Fruit fly (Drosophila melanogaster) whole organism, embryonic: ENCODE measurements around the gene TwdlV.

Experiments
- ATbp ChIP-seq: fragments of 200-800 bp; sonication (Bioruptor generic); optimal IDR thresholded peaks from 2 replicates; lab custom pipeline; 2017; ENCODE audit warnings: missing biosample characterization, mild to moderate bottlenecking, missing genetic modification characterization, missing genetic modification reagents
- Atf3 ChIP-seq: fragments of 200-800 bp; sonication (Bioruptor generic); optimal IDR thresholded peaks from 3 replicates; lab custom pipeline; 2016; ENCODE audit warnings: missing biosample characterization, missing genetic modification characterization
- CG10209 ChIP-seq: fragments of 200-800 bp; sonication (Bioruptor generic); optimal IDR thresholded peaks from 3 replicates; lab custom pipeline; 2017; ENCODE audit warnings: missing biosample characterization, mild to moderate bottlenecking, missing genetic modification characterization, missing genetic modification reagents
- CG10274 ChIP-seq: fragments of 200-800 bp; sonication (Bioruptor generic); optimal IDR thresholded peaks from 3 replicates; lab custom pipeline; 2017; ENCODE audit warnings: missing biosample characterization, mild to moderate bottlenecking, missing genetic modification characterization
- CG10431 ChIP-seq: fragments of 200-800 bp; sonication (Bioruptor generic); optimal IDR thresholded peaks from 3 replicates; lab custom pipeline; 2018; ENCODE audit warnings: missing biosample characterization, mild to moderate bottlenecking, missing genetic modification characterization
- CG11504 ChIP-seq: fragments of 200-800 bp; sonication (Bioruptor generic); optimal IDR thresholded peaks from 3 replicates; lab custom pipeline; 2019; ENCODE audit warnings: missing biosample characterization, mild to moderate bottlenecking, missing genetic modification characterization, moderate library complexity
- CG11723 ChIP-seq: fragments of 200-800 bp; sonication (Bioruptor generic); optimal IDR thresholded peaks from 2 replicates; lab custom pipeline; 2017; ENCODE audit warnings: missing biosample characterization, mild to moderate bottlenecking, missing genetic modification characterization
- CG12299 ChIP-seq: fragments of 200-800 bp; sonication (Bioruptor generic); optimal IDR thresholded peaks from 2 replicates; lab custom pipeline; 2018; ENCODE audit warnings: missing biosample characterization, mild to moderate bottlenecking, missing genetic modification characterization
- CG13296 ChIP-seq: fragments of 200-800 bp; sonication (Bioruptor generic); optimal IDR thresholded peaks from 3 replicates; lab custom pipeline; 2018; ENCODE audit warnings: missing biosample characterization, mild to moderate bottlenecking, missing genetic modification characterization
- CG14710 ChIP-seq: fragments of 200-800 bp; sonication (Bioruptor generic); optimal IDR thresholded peaks from 3 replicates; lab custom pipeline; 2019; ENCODE audit warnings: missing biosample characterization, mild to moderate bottlenecking, missing genetic modification characterization, moderate library complexity
- CG14965 ChIP-seq: fragments of 200-800 bp; sonication (Bioruptor generic); optimal IDR thresholded peaks from 2 replicates; lab custom pipeline; 2016; ENCODE audit warnings: missing biosample characterization, missing genetic modification characterization, borderline replicate concordance
- CG17612 ChIP-seq: fragments of 200-800 bp; sonication (Bioruptor generic); IDR thresholded peaks from 2 replicates; pipeline ENCODE4 v1.3.6; 2022; ENCODE audit warnings: missing biosample characterization, missing genetic modification characterization
- CG18599 ChIP-seq: fragments of 200-800 bp; sonication (Bioruptor generic); optimal IDR thresholded peaks from 3 replicates; lab custom pipeline; 2017; ENCODE audit warnings: missing biosample characterization, missing genetic modification characterization, mild to moderate bottlenecking, moderate library complexity, missing genetic modification reagents
- CG18619 ChIP-seq: fragments of 200-800 bp; sonication (Bioruptor generic); optimal IDR thresholded peaks from 3 replicates; lab custom pipeline; 2017; ENCODE audit warnings: missing biosample characterization, mild to moderate bottlenecking, missing genetic modification characterization
- CG31224 ChIP-seq: fragments of 200-800 bp; sonication (Bioruptor generic); IDR thresholded peaks from 2 replicates; pipeline ENCODE4 v1.3.6; 2022; ENCODE audit warnings: missing biosample characterization, missing genetic modification characterization
- CG32772 ChIP-seq: fragments of 200-800 bp; sonication (Bioruptor generic); IDR thresholded peaks from 2 replicates; pipeline ENCODE4 v1.3.6; 2022; ENCODE audit warnings: missing biosample characterization, missing genetic modification characterization
- CG5180 ChIP-seq: fragments of 200-800 bp; sonication (Bioruptor generic); optimal IDR thresholded peaks from 3 replicates; lab custom pipeline; 2017; ENCODE audit warnings: missing biosample characterization, missing genetic modification characterization, mild to moderate bottlenecking, moderate library complexity, missing genetic modification reagents
- CG6175 ChIP-seq: fragments of 200-800 bp; sonication (Bioruptor generic); IDR thresholded peaks from 3 replicates; pipeline ENCODE4 v1.3.6; 2022; ENCODE audit warnings: missing biosample characterization, missing genetic modification characterization
- CG7839 ChIP-seq: fragments of 200-800 bp; sonication (Bioruptor generic); optimal IDR thresholded peaks from 3 replicates; lab custom pipeline; 2018; ENCODE audit warnings: missing biosample characterization, mild to moderate bottlenecking, missing genetic modification characterization, moderate library complexity
- Dek ChIP-seq: fragments of 200-800 bp; sonication (Bioruptor generic); optimal IDR thresholded peaks from 3 replicates; lab custom pipeline; 2019; ENCODE audit warnings: missing biosample characterization, mild to moderate bottlenecking, missing genetic modification characterization, moderate library complexity
- Doc3 ChIP-seq: fragments of 200-800 bp; sonication (Bioruptor generic); IDR thresholded peaks from 3 replicates; pipeline ENCODE4 v1.3.6; 2022; ENCODE audit warnings: missing biosample characterization, missing genetic modification characterization; ENCODE audit not compliant: partially characterized antibody
- Ets65A ChIP-seq: fragments of 200-800 bp; sonication (Bioruptor generic); peaks from one replicate; lab custom pipeline; 2016; ENCODE audit warnings: missing biosample characterization, missing genetic modification characterization
- Fer1 ChIP-seq: fragments of 200-800 bp; sonication (Bioruptor generic); optimal IDR thresholded peaks from 2 replicates; lab custom pipeline; 2017; ENCODE audit warnings: missing biosample characterization, mild to moderate bottlenecking, missing genetic modification characterization
- Fer2 ChIP-seq: fragments of 200-800 bp; sonication (Bioruptor generic); optimal IDR thresholded peaks from 2 replicates; lab custom pipeline; 2018; ENCODE audit warnings: missing biosample characterization, mild to moderate bottlenecking, missing genetic modification characterization, moderate library complexity
- Fer3 ChIP-seq: fragments of 200-800 bp; sonication (Bioruptor generic); optimal IDR thresholded peaks from 2 replicates; lab custom pipeline; 2018; ENCODE audit warnings: missing biosample characterization, mild to moderate bottlenecking, missing genetic modification characterization, moderate library complexity
- HLHmδ ChIP-seq: fragments of 200-800 bp; sonication (Bioruptor generic); optimal IDR thresholded peaks from 2 replicates; lab custom pipeline; 2018; ENCODE audit warnings: missing biosample characterization, mild to moderate bottlenecking, missing genetic modification characterization, moderate library complexity
- Hsf ChIP-seq: fragments of 200-800 bp; sonication (Bioruptor generic); optimal IDR thresholded peaks from 3 replicates; lab custom pipeline; 2016; ENCODE audit warnings: missing biosample characterization, missing genetic modification characterization
- Rfx ChIP-seq: fragments of 200-800 bp; sonication (Bioruptor generic); IDR thresholded peaks from 2 replicates; pipeline ENCODE4 v1.3.6; 2022; ENCODE audit warnings: missing biosample characterization, missing genetic modification characterization
- Sry-β ChIP-seq: fragments of 200-800 bp; sonication (Bioruptor generic); optimal IDR thresholded peaks from 2 replicates; lab custom pipeline; 2018; ENCODE audit warnings: missing biosample characterization, mild to moderate bottlenecking, missing genetic modification characterization, moderate library complexity
- ac ChIP-seq: fragments of 200-800 bp; sonication (Bioruptor generic); optimal IDR thresholded peaks from 3 replicates; lab custom pipeline; 2017; ENCODE audit warnings: missing biosample characterization, mild to moderate bottlenecking, missing genetic modification characterization
- ash1 ChIP-seq: fragments of 200-800 bp; sonication (Bioruptor generic); optimal IDR thresholded peaks from 2 replicates; lab custom pipeline; 2018; ENCODE audit warnings: missing biosample characterization, mild to moderate bottlenecking, missing genetic modification characterization
- ato ChIP-seq: fragments of 200-800 bp; sonication (Bioruptor generic); IDR thresholded peaks from 2 replicates; pipeline ENCODE4 v1.3.6; 2022; ENCODE audit warnings: missing biosample characterization, missing genetic modification characterization; ENCODE audit not compliant: partially characterized antibody
- bsh ChIP-seq, 2 experiments: fragments of 200-800 bp; sonication (Bioruptor generic); optimal IDR thresholded peaks; 2 replicates each; lab custom pipeline; 2017 to 2018; ENCODE audit warnings: mild to moderate bottlenecking in 2 of 2, missing biosample characterization in 2 of 2, missing genetic modification characterization in 2 of 2, moderate library complexity in 1 of 2
- ci ChIP-seq: fragments of 200-800 bp; sonication (Bioruptor generic); IDR thresholded peaks from 3 replicates; pipeline ENCODE4 v1.3.6; 2022; ENCODE audit warnings: missing biosample characterization, missing genetic modification characterization
- cwo ChIP-seq: fragments of 200-800 bp; sonication (Bioruptor generic); optimal IDR thresholded peaks from 3 replicates; lab custom pipeline; 2017; ENCODE audit warnings: missing biosample characterization, missing genetic modification characterization, mild to moderate bottlenecking, moderate library complexity, missing genetic modification reagents
- ems ChIP-seq: fragments of 200-800 bp; sonication (Bioruptor generic); optimal IDR thresholded peaks from 3 replicates; lab custom pipeline; 2016; ENCODE audit warnings: missing biosample characterization, missing genetic modification characterization
- esg ChIP-seq: fragments of 200-800 bp; sonication (Bioruptor generic); conservative IDR thresholded peaks from 2 replicates; pipeline ENCODE4 v1.3.6; 2022; ENCODE audit warnings: missing biosample characterization, missing genetic modification characterization
- eyg ChIP-seq: fragments of 200-800 bp; sonication (Bioruptor generic); optimal IDR thresholded peaks from 3 replicates; lab custom pipeline; 2016; ENCODE audit warnings: missing biosample characterization, missing genetic modification characterization
- gfzf ChIP-seq: fragments of 200-800 bp; sonication (Bioruptor generic); optimal IDR thresholded peaks from 2 replicates; lab custom pipeline; 2016; ENCODE audit warnings: missing biosample characterization, mild to moderate bottlenecking, missing genetic modification characterization, moderate library complexity
- hbn ChIP-seq: fragments of 200-800 bp; sonication (Bioruptor generic); IDR thresholded peaks from 2 replicates; pipeline ENCODE4 v1.3.6; 2022; ENCODE audit warnings: missing biosample characterization, missing genetic modification characterization; ENCODE audit not compliant: partially characterized antibody
- pros ChIP-seq: fragments of 200-800 bp; sonication (Bioruptor generic); optimal IDR thresholded peaks from 3 replicates; lab custom pipeline; 2019; ENCODE audit warnings: missing biosample characterization, mild to moderate bottlenecking, missing genetic modification characterization, moderate library complexity
- sisA ChIP-seq: fragments of 200-800 bp; sonication (Bioruptor generic); IDR thresholded peaks from 2 replicates; pipeline ENCODE4 v1.3.6; 2022; ENCODE audit warnings: missing biosample characterization, missing genetic modification characterization
- ttk ChIP-seq: fragments of 200-800 bp; sonication (Bioruptor generic); IDR thresholded peaks from 2 replicates; pipeline ENCODE4 v2.1.2; 2022; ENCODE audit warnings: missing biosample characterization, missing genetic modification characterization
- tup ChIP-seq: fragments of 200-800 bp; sonication (Bioruptor generic); optimal IDR thresholded peaks from 2 replicates; lab custom pipeline; 2016; ENCODE audit warnings: missing biosample characterization, mild to moderate bottlenecking, missing genetic modification characterization, moderate library complexity
- unc-4 ChIP-seq: fragments of 200-800 bp; sonication (Bioruptor generic); IDR thresholded peaks from 2 replicates; pipeline ENCODE4 v1.3.6; 2022; ENCODE audit warnings: missing biosample characterization, missing genetic modification characterization; ENCODE audit not compliant: partially characterized antibody
- vfl ChIP-seq: fragments of 200-800 bp; sonication (Bioruptor generic); optimal IDR thresholded peaks from 2 replicates; lab custom pipeline; 2016; ENCODE audit warnings: missing biosample characterization, missing genetic modification characterization
- zfh2 ChIP-seq: fragments of 200-800 bp; sonication (Bioruptor generic); optimal IDR thresholded peaks from 2 replicates; lab custom pipeline; 2016; ENCODE audit warnings: missing biosample characterization, missing genetic modification characterization

The TwdlV gene

dm6 chr3R:4215264-4215993 lies 39.1 kb upstream of the TwdlV start, which contains the start of gene CG14636 (continued):
- TF ChIP-seq CG18619 (GFP tag; lab: Kevin White, UChicago) = peak; percentile 62
- TF ChIP-seq bsh (GFP tag; optimal IDR thresholded peaks at IDR 0.05; lab: Kevin White, UChicago) = peak in 1 of 2 experiments; percentile 26
- peak; percentile 50; the same call in 1 of the 3 replicates for TF ChIP-seq ci
- peak; percentile 46 for TF ChIP-seq CG11723 (GFP tag; lab: Kevin White, UChicago)
- peak; percentile 65 for TF ChIP-seq ttk (GFP tag; lab: Robert Waterston, UW)
- no peak for TF ChIP-seq vfl
- TF ChIP-seq CG13296 (GFP tag; lab: Kevin White, UChicago) = peak; percentile 80
- TF ChIP-seq CG6175 = 0 out of 3 replicates have a peak, but pooled peaks have one; percentile 11
- TF ChIP-seq Dek (tag; lab: Kevin White, UChicago) = peak; percentile 30
- no peak for TF ChIP-seq Sry-β (GFP tag; lab: Kevin White, UChicago)
- TF ChIP-seq CG10274 (GFP tag; lab: Kevin White, UChicago) = peak; percentile 40
- peak; percentile 49 for TF ChIP-seq ems (GFP tag; lab: Kevin White, UChicago)
- peak; percentile 87 for TF ChIP-seq Ets65A (GFP tag; lab: Kevin White, UChicago)
- TF ChIP-seq Hsf = peak; percentile 72
- TF ChIP-seq CG17612 (GFP tag; lab: Robert Waterston, UW) = peak; percentile 58
- peak; percentile 67 for TF ChIP-seq CG10209
- TF ChIP-seq tup (GFP tag; lab: Kevin White, UChicago) = no peak
- peak; percentile 72 for TF ChIP-seq Fer3
- TF ChIP-seq CG10431 (GFP tag; lab: Kevin White, UChicago) = no peak
- no peak for TF ChIP-seq unc-4
- no peak for TF ChIP-seq gfzf (GFP tag; lab: Kevin White, UChicago)
- peak; percentile 22 for TF ChIP-seq Fer2
- TF ChIP-seq pros (GFP tag; lab: Kevin White, UChicago) = peak; percentile 12
- peak; percentile 20 for TF ChIP-seq eyg (GFP tag; lab: Kevin White, UChicago)
- TF ChIP-seq cwo = peak; percentile 69
- TF ChIP-seq CG12299 = no peak
- TF ChIP-seq Fer1 (GFP tag; lab: Kevin White, UChicago) = peak; percentile 84
- TF ChIP-seq Rfx (GFP tag; lab: Robert Waterston, UW) = peak; percentile 87
- no peak for TF ChIP-seq hbn (GFP tag; lab: Robert Waterston, UW)
- TF ChIP-seq Doc3 (GFP tag; lab: Robert Waterston, UW) = no peak
- TF ChIP-seq CG7839 = peak; percentile 78
- TF ChIP-seq sisA (GFP tag; lab: Robert Waterston, UW) = peak; percentile 74
- TF ChIP-seq CG5180 (GFP tag; lab: Kevin White, UChicago) = peak; percentile 47
- TF ChIP-seq esg = peak; percentile 77
- no peak for TF ChIP-seq HLHmδ (GFP tag; lab: Kevin White, UChicago)
- peak; percentile 69; the same call in 1 of the 2 replicates for TF ChIP-seq CG31224 (GFP tag; lab: Robert Waterston, UW)
- peak; percentile 30; the same call in 1 of the 2 replicates for TF ChIP-seq ato (GFP tag; lab: Robert Waterston, UW)
- TF ChIP-seq CG11504 (tag; lab: Kevin White, UChicago) = peak; percentile 83
- no peak for TF ChIP-seq ac (GFP tag; lab: Kevin White, UChicago)
- TF ChIP-seq CG18599 (GFP tag; lab: Kevin White, UChicago) = peak; percentile 83
- no peak for TF ChIP-seq CG14710 (tag; lab: Kevin White, UChicago)
- TF ChIP-seq zfh2 (GFP tag; lab: Kevin White, UChicago) = peak; percentile 72
- TF ChIP-seq ATbp (GFP tag; lab: Kevin White, UChicago) = peak; percentile 50
- peak; percentile 28 for TF ChIP-seq Atf3
- TF ChIP-seq CG14965 (GFP tag; lab: Kevin White, UChicago) = no peak
- no peak for TF ChIP-seq ash1 (GFP tag; lab: Kevin White, UChicago)
- TF ChIP-seq CG32772 = peak; percentile 71
